Worm (Caenorhabditis elegans): Measurements from ENCODE around the gene nlp-71.

ce11 chrIV:6372267-6372666, 41.1 kb downstream of the nlp-71 start:
- TF ChIP-seq ama-1 (optimal IDR thresholded peaks at IDR 0.05) (no peak), hnd-1 (tag; optimal IDR thresholded peaks at IDR 0.05) (no peak), flt-1 (GFP tag; IDR thresholded peaks at IDR 0.05) (no peak), sea-1 (GFP tag; conservative IDR thresholded peaks at IDR 0.05) (no peak), tbx-11 (GFP tag; IDR thresholded peaks at IDR 0.05) (no peak), tbx-37 (GFP tag; conservative IDR thresholded peaks at IDR 0.05) (no peak), ets-7 (tag; optimal IDR thresholded peaks at IDR 0.05) (no peak), hmg-4 (GFP tag; optimal IDR thresholded peaks at IDR 0.05) (no peak), ceh-13 (GFP tag; optimal IDR thresholded peaks at IDR 0.05) (no peak), scrt-1 (GFP tag; IDR thresholded peaks at IDR 0.05) (no peak), B0310.2 (tag; optimal IDR thresholded peaks at IDR 0.05) (no peak), hmbx-1 (tag; optimal IDR thresholded peaks at IDR 0.05) (no peak), ceh-36 (tag; optimal IDR thresholded peaks at IDR 0.05) (no peak)

Data from whole organism, early embryonic.